Fruit fly (Drosophila melanogaster) whole organism, prepupa: ENCODE results near the gene CG44475.

Experiments
- CG10631 ChIP-seq: fragments of 200-800 bp; sonication (Bioruptor generic); optimal IDR thresholded peaks from 2 replicates; lab custom pipeline; 2016; ENCODE audit warnings: missing biosample characterization, missing genetic modification characterization
- CG11294 ChIP-seq: fragments of 200-800 bp; sonication (Bioruptor generic); IDR thresholded peaks from 2 replicates; pipeline ENCODE4 v1.3.6; 2022; ENCODE audit warnings: missing biosample characterization, missing genetic modification characterization
- CG11902 ChIP-seq: fragments of 200-800 bp; sonication (Bioruptor generic); optimal IDR thresholded peaks from 3 replicates; lab custom pipeline; 2016; ENCODE audit warnings: missing biosample characterization, missing genetic modification characterization
- CG15336 ChIP-seq: fragments of 200-800 bp; sonication (Bioruptor generic); IDR thresholded peaks from 2 replicates; pipeline ENCODE4 v1.3.6; 2022; ENCODE audit warnings: missing biosample characterization, missing genetic modification characterization
- CG1621 ChIP-seq: fragments of 200-800 bp; sonication (Bioruptor generic); optimal IDR thresholded peaks from 3 replicates; lab custom pipeline; 2018; ENCODE audit warnings: missing biosample characterization, mild to moderate bottlenecking, missing genetic modification characterization
- CG16779 ChIP-seq: fragments of 200-800 bp; sonication (Bioruptor generic); optimal IDR thresholded peaks from 3 replicates; lab custom pipeline; 2017; ENCODE audit warnings: missing biosample characterization, mild to moderate bottlenecking, missing genetic modification characterization
- CG31627 ChIP-seq: fragments of 200-800 bp; sonication (Bioruptor generic); optimal IDR thresholded peaks from 3 replicates; lab custom pipeline; 2016; ENCODE audit warnings: missing biosample characterization, missing genetic modification characterization
- CG34406 ChIP-seq: fragments of 200-800 bp; sonication (Bioruptor generic); optimal IDR thresholded peaks from 3 replicates; lab custom pipeline; 2016; ENCODE audit warnings: missing biosample characterization, missing genetic modification characterization
- CG4318 ChIP-seq: fragments of 200-800 bp; sonication (Bioruptor generic); optimal IDR thresholded peaks from 3 replicates; lab custom pipeline; 2017; ENCODE audit warnings: missing biosample characterization, mild to moderate bottlenecking, missing genetic modification characterization
- CG6163 ChIP-seq: fragments of 200-800 bp; sonication (Bioruptor generic); IDR thresholded peaks from 3 replicates; pipeline ENCODE4 v1.3.6; 2022; ENCODE audit warnings: missing biosample characterization, missing genetic modification characterization
- CG6276 ChIP-seq: fragments of 200-800 bp; sonication (Bioruptor generic); optimal IDR thresholded peaks from 2 replicates; lab custom pipeline; 2017; ENCODE audit warnings: missing biosample characterization, mild to moderate bottlenecking, missing genetic modification characterization
- CG6808 ChIP-seq: fragments of 200-800 bp; sonication (Bioruptor generic); optimal IDR thresholded peaks from 3 replicates; lab custom pipeline; 2017; ENCODE audit warnings: missing biosample characterization, missing genetic modification characterization, mild to moderate bottlenecking, moderate library complexity, missing genetic modification reagents
- CG6854 ChIP-seq: fragments of 200-800 bp; sonication (Bioruptor generic); optimal IDR thresholded peaks from 2 replicates; lab custom pipeline; 2017; ENCODE audit warnings: missing biosample characterization, mild to moderate bottlenecking, missing genetic modification characterization
- CG8119 ChIP-seq: fragments of 200-800 bp; sonication (Bioruptor generic); IDR thresholded peaks from 3 replicates; pipeline ENCODE4 v1.3.6; 2022; ENCODE audit warnings: missing biosample characterization, missing genetic modification characterization
- CG8632 ChIP-seq: fragments of 200-800 bp; sonication (Bioruptor generic); optimal IDR thresholded peaks from 3 replicates; lab custom pipeline; 2016; ENCODE audit warnings: missing biosample characterization, missing genetic modification characterization
- CG9139 ChIP-seq: fragments of 200-800 bp; sonication (Bioruptor generic); optimal IDR thresholded peaks from 3 replicates; lab custom pipeline; 2017; ENCODE audit warnings: missing biosample characterization, mild to moderate bottlenecking, missing genetic modification characterization
- Eip75B ChIP-seq: fragments of 200-800 bp; sonication (Bioruptor generic); optimal IDR thresholded peaks from 3 replicates; lab custom pipeline; 2016; ENCODE audit warnings: missing biosample characterization, missing genetic modification characterization
- Eip78C ChIP-seq: fragments of 200-800 bp; sonication (Bioruptor generic); peaks from one replicate; lab custom pipeline; 2016; ENCODE audit warnings: missing biosample characterization, missing genetic modification characterization
- Ets21C ChIP-seq: fragments of 200-800 bp; sonication (Bioruptor generic); optimal IDR thresholded peaks from 3 replicates; lab custom pipeline; 2016; ENCODE audit warnings: missing biosample characterization, missing genetic modification characterization
- Gug ChIP-seq: fragments of 200-800 bp; sonication (Bioruptor generic); IDR thresholded peaks from 2 replicates; pipeline ENCODE4 v1.3.6; 2022; ENCODE audit warnings: missing biosample characterization, missing genetic modification characterization
- Hr39 ChIP-seq: fragments of 200-800 bp; sonication (Bioruptor generic); optimal IDR thresholded peaks from 2 replicates; lab custom pipeline; 2016; ENCODE audit warnings: missing biosample characterization, missing genetic modification characterization
- Hr4 ChIP-seq: fragments of 200-800 bp; sonication (Bioruptor generic); optimal IDR thresholded peaks from 3 replicates; lab custom pipeline; 2016; ENCODE audit warnings: missing biosample characterization, missing genetic modification characterization
- Lpt ChIP-seq: fragments of 200-800 bp; sonication (Bioruptor generic); optimal IDR thresholded peaks from 3 replicates; lab custom pipeline; 2016; ENCODE audit warnings: missing biosample characterization, missing genetic modification characterization
- OdsH ChIP-seq: fragments of 200-800 bp; sonication (Bioruptor generic); optimal IDR thresholded peaks from 3 replicates; lab custom pipeline; 2016; ENCODE audit warnings: missing biosample characterization, missing genetic modification characterization
- Smox ChIP-seq: fragments of 200-800 bp; sonication (Bioruptor generic); optimal IDR thresholded peaks from 3 replicates; lab custom pipeline; 2016; ENCODE audit warnings: missing biosample characterization, missing genetic modification characterization
- Sox14 ChIP-seq: fragments of 200-800 bp; sonication (Bioruptor generic); optimal IDR thresholded peaks from 3 replicates; lab custom pipeline; 2016; ENCODE audit warnings: missing biosample characterization, missing genetic modification characterization
- Sox15 ChIP-seq: fragments of 200-800 bp; sonication (Bioruptor generic); optimal IDR thresholded peaks from 3 replicates; lab custom pipeline; 2016; ENCODE audit warnings: missing biosample characterization, missing genetic modification characterization
- achi ChIP-seq: fragments of 200-800 bp; sonication (Bioruptor generic); optimal IDR thresholded peaks from 3 replicates; lab custom pipeline; 2016; ENCODE audit warnings: missing biosample characterization, missing genetic modification characterization
- acj6 ChIP-seq: fragments of 200-800 bp; sonication (Bioruptor generic); optimal IDR thresholded peaks from 3 replicates; lab custom pipeline; 2016; ENCODE audit warnings: missing biosample characterization, missing genetic modification characterization
- dac ChIP-seq: fragments of 200-800 bp; sonication (Bioruptor generic); optimal IDR thresholded peaks from 2 replicates; lab custom pipeline; 2017; ENCODE audit warnings: missing biosample characterization, mild to moderate bottlenecking, missing genetic modification characterization
- dsx ChIP-seq: fragments of 200-800 bp; optimal IDR thresholded peaks from 3 replicates; lab custom pipeline; 2019; ENCODE audit warnings: missing biosample characterization, mild to moderate bottlenecking, missing genetic modification characterization, moderate library complexity; ENCODE audit not compliant: poor library complexity, severe bottlenecking
- eg ChIP-seq: fragments of 200-800 bp; sonication (Bioruptor generic); IDR thresholded peaks from 3 replicates; pipeline ENCODE4 v1.3.6; 2022; ENCODE audit warnings: missing biosample characterization, missing genetic modification characterization
- esn ChIP-seq: fragments of 200-800 bp; sonication (Bioruptor generic); optimal IDR thresholded peaks from 2 replicates; lab custom pipeline; 2016; ENCODE audit warnings: missing biosample characterization, mild to moderate bottlenecking, missing genetic modification characterization, moderate library complexity
- fd59A ChIP-seq: fragments of 200-800 bp; sonication (Bioruptor generic); optimal IDR thresholded peaks from 2 replicates; lab custom pipeline; 2017; ENCODE audit warnings: missing biosample characterization, mild to moderate bottlenecking, missing genetic modification characterization, missing genetic modification reagents
- fd85E ChIP-seq: fragments of 200-800 bp; sonication (Bioruptor generic); optimal IDR thresholded peaks from 3 replicates; lab custom pipeline; 2016; ENCODE audit warnings: missing biosample characterization, missing genetic modification characterization
- fkh ChIP-seq: fragments of 200-800 bp; sonication (Bioruptor generic); optimal IDR thresholded peaks from 3 replicates; lab custom pipeline; 2017; ENCODE audit warnings: missing biosample characterization, mild to moderate bottlenecking, missing genetic modification characterization, moderate library complexity
- lz ChIP-seq: fragments of 200-800 bp; sonication (Bioruptor generic); optimal IDR thresholded peaks from 3 replicates; lab custom pipeline; 2016; ENCODE audit warnings: missing biosample characterization, missing genetic modification characterization
- net ChIP-seq: fragments of 200-800 bp; sonication (Bioruptor generic); optimal IDR thresholded peaks from 3 replicates; lab custom pipeline; 2016; ENCODE audit warnings: missing biosample characterization, missing genetic modification characterization
- pdm3 ChIP-seq: fragments of 200-800 bp; sonication (Bioruptor generic); optimal IDR thresholded peaks from 3 replicates; lab custom pipeline; 2016; ENCODE audit warnings: missing biosample characterization, missing genetic modification characterization
- salr ChIP-seq, 2 experiments: fragments of 200-800 bp; sonication (Bioruptor generic); optimal IDR thresholded peaks; 3 replicates each; lab custom pipeline; 2016 to 2018; ENCODE audit warnings: missing biosample characterization in 2 of 2, missing genetic modification characterization in 2 of 2, mild to moderate bottlenecking in 1 of 2
- spab ChIP-seq: fragments of 200-800 bp; sonication (Bioruptor generic); optimal IDR thresholded peaks from 2 replicates; lab custom pipeline; 2017; ENCODE audit warnings: missing biosample characterization, mild to moderate bottlenecking, missing genetic modification characterization, missing genetic modification reagents
- svp ChIP-seq: fragments of 200-800 bp; sonication (Bioruptor generic); peaks from one replicate; lab custom pipeline; 2016; ENCODE audit warnings: missing biosample characterization, missing genetic modification characterization
- topi ChIP-seq: fragments of 200-800 bp; sonication (Bioruptor generic); optimal IDR thresholded peaks from 3 replicates; lab custom pipeline; 2016; ENCODE audit warnings: missing biosample characterization, missing genetic modification characterization
- vri ChIP-seq: fragments of 200-800 bp; sonication (Bioruptor generic); optimal IDR thresholded peaks from 3 replicates; lab custom pipeline; 2016; ENCODE audit warnings: missing biosample characterization, mild to moderate bottlenecking, missing genetic modification characterization

The CG44475 gene

DNA sequence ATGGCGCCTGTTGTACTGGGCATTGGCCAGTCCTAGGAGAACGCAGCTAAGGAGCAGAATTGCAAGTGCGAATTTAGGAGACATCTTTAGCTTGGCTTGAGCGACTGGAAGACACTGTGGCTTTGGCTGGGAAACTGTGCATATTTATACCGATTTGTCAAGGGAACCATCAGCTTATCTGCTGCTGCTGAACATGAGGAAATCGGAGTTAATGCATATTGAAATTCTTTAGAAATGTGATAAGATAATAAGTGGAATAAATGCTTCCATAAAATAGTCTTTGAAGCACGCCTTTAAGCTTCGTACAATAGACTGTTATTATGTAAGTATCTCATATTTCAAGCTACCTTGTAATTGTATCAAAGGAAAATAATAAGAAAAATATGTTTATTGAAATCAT lies at the start of gene CG44475:
TSS of gene CG44475 (minus strand) at position 101 of the 400 bp plus-strand sequence.
- TF ChIP-seq dsx (GFP tag; lab: Kevin White, UChicago) (no peak), Ets21C (GFP tag; lab: Kevin White, UChicago) (no peak), fd85E (GFP tag; lab: Kevin White, UChicago) (no peak), acj6 (GFP tag; lab: Kevin White, UChicago) (no peak), Lpt (GFP tag; lab: Kevin White, UChicago) (no peak), CG6854 (GFP tag; lab: Kevin White, UChicago) (no peak), Sox14 (GFP tag; lab: Kevin White, UChicago) (no peak), CG9139 (GFP tag; lab: Kevin White, UChicago) (no peak), topi (GFP tag; lab: Kevin White, UChicago) (no peak), CG6163 (GFP tag; lab: Robert Waterston, UW) (no peak), achi (no peak), dac (GFP tag; lab: Kevin White, UChicago) (no peak)

DNA sequence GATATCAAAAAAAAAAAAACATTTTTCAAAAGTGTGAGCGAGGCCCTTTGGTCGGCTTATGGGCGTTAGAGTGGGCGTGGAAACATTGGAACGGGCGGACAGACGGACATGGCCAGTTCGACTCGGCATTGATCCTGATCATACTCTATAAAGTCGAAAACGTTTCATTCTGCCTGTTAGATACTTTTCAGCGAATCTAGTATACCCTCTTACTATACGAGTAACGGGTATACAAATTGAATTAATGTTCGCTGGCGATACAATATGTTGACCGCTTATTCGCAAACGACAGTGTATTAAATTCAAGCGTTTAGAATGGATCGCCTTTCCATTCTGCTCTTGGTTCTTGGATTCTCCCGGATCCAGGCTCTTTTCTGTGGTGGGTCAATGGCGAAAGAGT lies 40.1 kb upstream of the CG44475 start, which contains the start of gene CG4793:
TSS of gene CG4793 (plus strand) at position 301 of the 400 bp plus-strand sequence.
- TF ChIP-seq Eip78C (GFP tag; lab: Kevin White, UChicago) (peak; percentile 44), dsx (GFP tag; lab: Kevin White, UChicago) (no peak), CG31627 (GFP tag; lab: Kevin White, UChicago) (peak; percentile 5), salr (GFP tag; optimal IDR thresholded peaks at IDR 0.05; lab: Kevin White, UChicago) (no peak), svp (GFP tag; lab: Kevin White, UChicago) (peak; percentile 57)

DNA sequence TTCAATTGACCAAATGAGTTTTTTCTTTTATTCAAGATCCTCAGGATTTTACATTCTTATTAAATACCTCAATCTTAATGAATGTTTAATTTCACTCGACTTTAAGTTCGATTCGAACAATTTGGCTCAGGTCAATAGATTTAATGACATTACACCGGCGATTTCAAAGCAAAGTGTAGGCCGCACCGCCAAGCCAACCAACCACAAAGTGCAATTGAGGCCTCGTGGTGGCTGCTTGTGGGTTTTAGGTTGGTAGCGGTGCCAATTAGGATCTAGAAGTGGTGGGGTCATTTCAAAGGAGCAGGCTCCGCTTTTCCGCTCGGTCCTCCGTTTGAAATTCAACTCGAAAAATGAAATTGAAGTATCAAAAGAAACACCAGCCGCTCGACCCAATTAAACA lies 33.6 kb upstream of the CG44475 start, which contains the start of gene CG13244:
TSS of gene CG13244 (plus strand) at position 301 of the 400 bp plus-strand sequence.
- TF ChIP-seq Lpt (GFP tag; lab: Kevin White, UChicago) (no peak), CG34406 (GFP tag; lab: Kevin White, UChicago) (no peak), fkh (GFP tag; lab: Kevin White, UChicago) (no peak), CG16779 (no peak), fd85E (GFP tag; lab: Kevin White, UChicago) (no peak), lz (no peak), CG4318 (GFP tag; lab: Kevin White, UChicago) (no peak), dsx (GFP tag; lab: Kevin White, UChicago) (no peak), CG8632 (GFP tag; lab: Kevin White, UChicago) (no peak), CG1621 (tag; lab: Kevin White, UChicago) (no peak), Sox15 (GFP tag; lab: Kevin White, UChicago) (no peak)
- TF ChIP-seq, all 60 proteins: peak for 0

DNA sequence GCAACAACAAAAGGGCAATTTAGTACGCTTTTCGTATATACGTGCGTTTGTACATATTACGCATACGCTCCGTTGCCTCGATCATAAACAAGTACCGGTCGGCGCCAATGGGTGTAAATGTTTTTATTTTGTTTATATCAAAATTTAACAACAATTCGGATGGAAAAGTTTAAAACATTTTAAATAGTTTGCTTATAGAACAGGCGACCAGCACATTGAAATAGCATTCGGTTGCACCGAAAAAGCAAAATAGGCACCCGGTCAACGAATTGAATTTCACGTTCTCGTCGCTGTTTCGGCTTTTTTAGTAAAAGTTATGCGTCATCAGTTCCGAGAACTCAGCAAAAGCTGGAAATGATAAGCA lies 30.7 kb upstream of the CG44475 start:
- TF ChIP-seq CG8119 (GFP tag; lab: Robert Waterston, UW) (no peak), Eip75B (GFP tag; lab: Kevin White, UChicago) (no peak), spab (GFP tag; lab: Kevin White, UChicago) (no peak), CG6276 (GFP tag; lab: Kevin White, UChicago) (no peak), CG11294 (no peak), svp (GFP tag; lab: Kevin White, UChicago) (peak; percentile 73), dac (GFP tag; lab: Kevin White, UChicago) (no peak), esn (no peak), Hr39 (GFP tag; lab: Kevin White, UChicago) (no peak), pdm3 (no peak), CG11902 (GFP tag; lab: Kevin White, UChicago) (no peak), fkh (GFP tag; lab: Kevin White, UChicago) (peak; percentile 12), Gug (no peak), lz (no peak), CG4318 (GFP tag; lab: Kevin White, UChicago) (no peak), Eip78C (GFP tag; lab: Kevin White, UChicago) (peak; percentile 38), acj6 (GFP tag; lab: Kevin White, UChicago) (no peak), Hr4 (GFP tag; lab: Kevin White, UChicago) (no peak), vri (peak; percentile 48), fd59A (GFP tag; lab: Kevin White, UChicago) (no peak), net (GFP tag; lab: Kevin White, UChicago) (no peak), Lpt (GFP tag; lab: Kevin White, UChicago) (no peak), CG34406 (GFP tag; lab: Kevin White, UChicago) (no peak), CG6808 (GFP tag; lab: Kevin White, UChicago) (no peak), CG6163 (GFP tag; lab: Robert Waterston, UW) (no peak), CG10631 (GFP tag; lab: Kevin White, UChicago) (no peak), OdsH (GFP tag; lab: Kevin White, UChicago) (no peak), eg (GFP tag; lab: Robert Waterston, UW) (no peak), Smox (GFP tag; lab: Kevin White, UChicago) (no peak), CG15336 (GFP tag; lab: Robert Waterston, UW) (no peak), CG6854 (GFP tag; lab: Kevin White, UChicago) (peak; percentile 11)
